Worm (Caenorhabditis elegans) whole organism, early embryonic: ENCODE measurements around the gene srx-58.
A peak's percentile ranks its signal among the peaks of the same experiment; 100 is the strongest.

Source experiments
- B0310.2 ChIP-seq: sonication (generic microtip); optimal IDR thresholded peaks from 2 replicates; lab custom pipeline; 2016; ENCODE audit warnings: mild to moderate bottlenecking, missing genetic modification characterization, missing compliant biosample characterization
- F13C5.2 ChIP-seq: sonication (generic microtip); optimal IDR thresholded peaks from 2 replicates; lab custom pipeline; 2017; ENCODE audit warnings: mild to moderate bottlenecking, missing genetic modification characterization, inconsistent platforms, missing compliant biosample characterization
- aly-1 ChIP-seq: sonication (generic microtip); optimal IDR thresholded peaks from 2 replicates; lab custom pipeline; 2016; ENCODE audit warnings: missing genetic modification characterization, missing compliant biosample characterization
- ama-1 ChIP-seq: fragments of 150-350 bp; optimal IDR thresholded peaks from 2 replicates; lab custom pipeline; 2014
- ceh-13 ChIP-seq: fragments of 200-800 bp; sonication (Bioruptor generic); optimal IDR thresholded peaks from 2 replicates; lab custom pipeline; 2018; ENCODE audit warnings: mild to moderate bottlenecking, missing genetic modification characterization, missing compliant biosample characterization
- ceh-36 ChIP-seq: sonication (generic microtip); optimal IDR thresholded peaks from 2 replicates; lab custom pipeline; 2016; ENCODE audit warnings: missing genetic modification characterization, inconsistent platforms, missing compliant biosample characterization
- ets-7 ChIP-seq: sonication (generic microtip); optimal IDR thresholded peaks from 2 replicates; lab custom pipeline; 2016; ENCODE audit warnings: missing genotype, missing genetic modification characterization, missing compliant biosample characterization
- flt-1 ChIP-seq: fragments of 200-800 bp; sonication (Bioruptor generic); IDR thresholded peaks from 2 replicates; pipeline ENCODE4 v1.3.6; 2022; ENCODE audit warnings: missing genetic modification characterization, missing compliant biosample characterization
- hmbx-1 ChIP-seq: sonication (generic microtip); optimal IDR thresholded peaks from 2 replicates; lab custom pipeline; 2016; ENCODE audit warnings: mild to moderate bottlenecking, missing genetic modification characterization, missing compliant biosample characterization
- hmg-4 ChIP-seq: fragments of 200-800 bp; sonication (Bioruptor generic); optimal IDR thresholded peaks from 2 replicates; lab custom pipeline; 2018; ENCODE audit warnings: mild to moderate bottlenecking, missing genetic modification characterization, missing compliant biosample characterization
- hnd-1 ChIP-seq: sonication (generic microtip); optimal IDR thresholded peaks from 2 replicates; lab custom pipeline; 2016; ENCODE audit warnings: missing genetic modification characterization, missing compliant biosample characterization
- pes-1 ChIP-seq: fragments of 200-800 bp; sonication (Bioruptor generic); IDR thresholded peaks from 2 replicates; pipeline ENCODE4 v1.3.6; 2022; ENCODE audit warnings: missing genetic modification reagents, missing genetic modification characterization, missing compliant biosample characterization
- scrt-1 ChIP-seq: fragments of 200-800 bp; sonication (Bioruptor generic); IDR thresholded peaks from 2 replicates; pipeline ENCODE4 v1.3.6; 2022; ENCODE audit warnings: missing genetic modification characterization, missing compliant biosample characterization
- sea-1 ChIP-seq: fragments of 200-800 bp; sonication (Bioruptor generic); conservative IDR thresholded peaks from 2 replicates; pipeline ENCODE4 v1.3.6; 2022; ENCODE audit warnings: missing genetic modification characterization, missing compliant biosample characterization
- tbx-11 ChIP-seq: fragments of 200-800 bp; sonication (Bioruptor generic); IDR thresholded peaks from 2 replicates; pipeline ENCODE4 v1.3.6; 2022; ENCODE audit warnings: missing genetic modification characterization, missing compliant biosample characterization
- tbx-37 ChIP-seq: fragments of 200-800 bp; sonication (Bioruptor generic); conservative IDR thresholded peaks from 2 replicates; pipeline ENCODE4 v1.3.6; 2022; ENCODE audit warnings: missing genetic modification reagents, missing genetic modification characterization, missing compliant biosample characterization
- tra-4 ChIP-seq: sonication (generic microtip); optimal IDR thresholded peaks from 2 replicates; lab custom pipeline; 2017; ENCODE audit warnings: missing genetic modification characterization, missing compliant biosample characterization

srx-58 gene

ce11 chrV:15379817-15380216, 27.3 kb downstream of the srx-58 start, which contains the start of gene srh-251:
TSS of gene srh-251 (minus strand) at chrV:15379917.
- TF ChIP-seq aly-1, result no peak
- TF ChIP-seq hnd-1, result no peak
- TF ChIP-seq tbx-37 (GFP tag; lab: Robert Waterston, UW), result no peak
- no peak for TF ChIP-seq ets-7 (tag; lab: Kevin White, UChicago)
- no peak for TF ChIP-seq sea-1
- no peak for TF ChIP-seq flt-1 (GFP tag; lab: Robert Waterston, UW)
- no peak for TF ChIP-seq tra-4 (tag; lab: Kevin White, UChicago)
- no peak for TF ChIP-seq pes-1 (GFP tag; lab: Robert Waterston, UW)
- TF ChIP-seq ceh-36 (tag; lab: Kevin White, UChicago), result no peak
- TF ChIP-seq scrt-1 (GFP tag; lab: Robert Waterston, UW), result no peak
- TF ChIP-seq hmg-4 (GFP tag; lab: Kevin White, UChicago), result no peak
- no peak for TF ChIP-seq F13C5.2 (tag; lab: Kevin White, UChicago)
- no peak for TF ChIP-seq ama-1 (lab: Kevin White, UChicago)
- TF ChIP-seq hmbx-1 (tag; lab: Kevin White, UChicago), result no peak
- TF ChIP-seq ceh-13, result no peak
- TF ChIP-seq B0310.2 (tag; lab: Kevin White, UChicago), result no peak
- TF ChIP-seq tbx-11, result no peak

- TF ChIP-seq hmg-4 (GFP tag; lab: Kevin White, UChicago) (no peak), tra-4 (tag; lab: Kevin White, UChicago) (no peak), tbx-11 (no peak)
Observed at ce11 chrV:15380857-15381256, 28.4 kb downstream of the srx-58 start, which contains the start of gene dhs-23. TSS of gene dhs-23 (plus strand) at chrV:15381219.

- TF ChIP-seq tra-4 (tag; lab: Kevin White, UChicago) (no peak), flt-1 (GFP tag; lab: Robert Waterston, UW) (no peak), ama-1 (lab: Kevin White, UChicago) (no peak), hmbx-1 (tag; lab: Kevin White, UChicago) (no peak)
Observed at ce11 chrV:15383739-15384138, 31.3 kb downstream of the srx-58 start, which contains the start of gene str-88. TSS of gene str-88 (minus strand) at chrV:15383839.

ce11 chrV:15384733-15385132, 32.3 kb downstream of the srx-58 start, which contains the start of gene str-102:
TSS of gene str-102 (plus strand) at chrV:15385033.
- TF ChIP-seq ama-1 (lab: Kevin White, UChicago) (no peak), ets-7 (tag; lab: Kevin White, UChicago) (no peak), scrt-1 (GFP tag; lab: Robert Waterston, UW) (no peak), ceh-13 (no peak), hmg-4 (GFP tag; lab: Kevin White, UChicago) (no peak), flt-1 (GFP tag; lab: Robert Waterston, UW) (no peak), F13C5.2 (tag; lab: Kevin White, UChicago) (no peak), tbx-37 (GFP tag; lab: Robert Waterston, UW) (no peak), tbx-11 (no peak)

- TF ChIP-seq scrt-1 (GFP tag; lab: Robert Waterston, UW) (0 out of 2 replicates have a peak, but pooled peaks have one; percentile 29), pes-1 (GFP tag; lab: Robert Waterston, UW) (peak; percentile 15; the same call in 1 of the 2 replicates), F13C5.2 (tag; lab: Kevin White, UChicago) (no peak)
Observed at ce11 chrV:15388820-15389384, 36.4 kb downstream of the srx-58 start, which contains the start of gene srh-170. TSS of gene srh-170 (minus strand) at chrV:15388870.

ce11 chrV:15392064-15392463, 39.6 kb downstream of the srx-58 start:
- TF ChIP-seq ceh-36 (tag; lab: Kevin White, UChicago) (no peak), hnd-1 (no peak), tra-4 (tag; lab: Kevin White, UChicago) (no peak), pes-1 (GFP tag; lab: Robert Waterston, UW) (no peak), sea-1 (no peak), flt-1 (GFP tag; lab: Robert Waterston, UW) (no peak), tbx-11 (no peak), B0310.2 (tag; lab: Kevin White, UChicago) (no peak), ceh-13 (no peak), ets-7 (tag; lab: Kevin White, UChicago) (no peak), ama-1 (lab: Kevin White, UChicago) (no peak), aly-1 (no peak), F13C5.2 (tag; lab: Kevin White, UChicago) (no peak), scrt-1 (GFP tag; lab: Robert Waterston, UW) (no peak)

- TF ChIP-seq ceh-13 (no peak), tra-4 (tag; lab: Kevin White, UChicago) (no peak)
Observed at ce11 chrV:15394906-15395305, 42.4 kb downstream of the srx-58 start, which contains the start of gene T06E6.1. TSS of gene T06E6.1 (minus strand) at chrV:15394961.

- TF ChIP-seq ets-7 (tag; lab: Kevin White, UChicago) (no peak), B0310.2 (tag; lab: Kevin White, UChicago) (no peak), hnd-1 (no peak), tbx-11 (no peak), tra-4 (tag; lab: Kevin White, UChicago) (no peak), ceh-36 (tag; lab: Kevin White, UChicago) (no peak), ama-1 (lab: Kevin White, UChicago) (no peak), pes-1 (GFP tag; lab: Robert Waterston, UW) (0 out of 2 replicates have a peak, but pooled peaks have one; percentile 37)
Observed at ce11 chrV:15395347-15395746, 42.9 kb downstream of the srx-58 start, which contains the start of gene cyb-3. TSS of gene cyb-3 (plus strand) at chrV:15395696.
